Worm (Caenorhabditis elegans) whole organism, midembryonic: ENCODE results near the gene Y57E12AL.6.

Experiments
- T22C8.4 ChIP-seq: fragments of 200-800 bp; sonication (Bioruptor generic); IDR thresholded peaks from 2 replicates; pipeline ENCODE4 v1.3.6; 2022; ENCODE audit warnings: missing genetic modification characterization, missing compliant biosample characterization
- cog-1 ChIP-seq: sonication (generic microtip); optimal IDR thresholded peaks from 2 replicates; lab custom pipeline; 2016; ENCODE audit warnings: missing genetic modification characterization, missing compliant biosample characterization
- flt-1 ChIP-seq: fragments of 200-800 bp; sonication (Bioruptor generic); IDR thresholded peaks from 2 replicates; pipeline ENCODE4 v1.3.6; 2022; ENCODE audit warnings: missing genetic modification characterization, missing compliant biosample characterization
- klf-2 ChIP-seq: fragments of 200-800 bp; sonication (Bioruptor generic); conservative IDR thresholded peaks from 2 replicates; pipeline ENCODE4 v1.3.6; 2022; ENCODE audit warnings: missing genetic modification reagents, missing genetic modification characterization, missing compliant biosample characterization
- med-1 ChIP-seq: sonication (generic microtip); optimal IDR thresholded peaks from 2 replicates; lab custom pipeline; 2017; ENCODE audit warnings: missing genetic modification characterization, mild to moderate bottlenecking, missing compliant biosample characterization, antibody characterized with exemption, missing genetic modification reagents; ENCODE audit not compliant: insufficient read depth
- ref-1 ChIP-seq: fragments of 200-800 bp; sonication (Bioruptor generic); conservative IDR thresholded peaks from 2 replicates; pipeline ENCODE4 v1.3.6; 2022; ENCODE audit warnings: missing genetic modification reagents, missing genetic modification characterization, missing compliant biosample characterization
- tab-1 ChIP-seq: fragments of 200-800 bp; sonication (Bioruptor generic); IDR thresholded peaks from 2 replicates; pipeline ENCODE4 v1.3.6; 2022; ENCODE audit warnings: missing genetic modification characterization, missing compliant biosample characterization
- ztf-29 ChIP-seq: fragments of 200-800 bp; sonication (Bioruptor generic); IDR thresholded peaks from 2 replicates; pipeline ENCODE4 v1.3.6; 2022; ENCODE audit warnings: missing genetic modification reagents, missing genetic modification characterization, missing compliant biosample characterization

ce11 chrV:7015872-7016271 is 44.4 kb downstream of the Y57E12AL.6 start, which contains the start of gene C33G8.13:
- no peak for TF ChIP-seq tab-1 (GFP tag; lab: Robert Waterston, UW)
- no peak for TF ChIP-seq flt-1
- TF ChIP-seq cog-1, result no peak
- TF ChIP-seq med-1 (GFP tag; lab: Kevin White, UChicago), result no peak
- TF ChIP-seq ref-1 (GFP tag; lab: Robert Waterston, UW), result no peak
- no peak for TF ChIP-seq ztf-29
- TF ChIP-seq T22C8.4 (GFP tag; lab: Robert Waterston, UW), result no peak
- no peak for TF ChIP-seq klf-2 (GFP tag; lab: Robert Waterston, UW)
